Fruit fly (Drosophila melanogaster): ENCODE measurements around the gene CG31688.

CG31688 gene

DNA sequence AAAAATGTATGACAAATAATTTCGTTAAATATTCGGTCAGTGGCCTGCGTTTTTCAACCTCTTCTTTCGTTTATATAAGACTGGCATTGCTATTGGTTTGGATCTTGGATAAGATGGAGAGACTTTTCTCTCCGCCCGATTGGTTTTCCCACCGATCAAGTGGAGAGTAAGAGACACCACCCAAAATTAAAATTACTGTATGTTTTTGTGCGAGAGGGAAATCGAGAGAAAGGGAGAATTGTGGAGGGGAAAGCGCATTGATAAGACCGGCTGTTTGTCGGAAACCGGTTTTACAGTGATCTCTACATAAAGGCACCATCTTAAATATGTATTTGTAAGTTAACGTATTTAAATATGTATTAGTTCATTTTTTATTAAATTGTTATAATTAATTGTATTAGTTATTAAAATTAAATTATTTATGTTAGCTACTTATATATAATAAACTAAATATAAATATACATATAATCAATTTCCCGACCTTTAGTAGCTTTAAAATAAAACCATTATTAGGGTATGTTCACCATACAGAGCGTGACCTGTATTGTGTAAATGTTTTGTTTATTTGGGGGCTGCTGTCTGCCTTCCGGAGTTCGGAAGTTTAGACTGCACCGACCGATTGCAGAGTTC, 68.5 kb downstream of the CG31688 start, which contains the start of gene CG34007 (continued):
- peak; percentile 67 for TF ChIP-seq CG7745 (tag; optimal IDR thresholded peaks at IDR 0.05)
- no peak for TF ChIP-seq CG13287 (GFP tag; IDR thresholded peaks at IDR 0.05; ENCODE audit: partially characterized antibody)
- peak; percentile 94 for TF ChIP-seq CG17361 (GFP tag; IDR thresholded peaks at IDR 0.05)
- TF ChIP-seq Hmx (GFP tag; optimal IDR thresholded peaks at IDR 0.05) = no peak
- TF ChIP-seq Adf1 (GFP tag; IDR thresholded peaks at IDR 0.05) = no peak
- 0 out of 2 replicates have a peak, but pooled peaks have one; percentile 10 for TF ChIP-seq CG9932 (GFP tag; IDR thresholded peaks at IDR 0.05)
- TF ChIP-seq CG1602 (GFP tag; optimal IDR thresholded peaks at IDR 0.05) = peak; percentile 72
- 0 out of 2 replicates have a peak, but pooled peaks have one; percentile 39 for TF ChIP-seq H2.0 (GFP tag; IDR thresholded peaks at IDR 0.05)
- peak; percentile 90 for TF ChIP-seq Blimp-1 (GFP tag; optimal IDR thresholded peaks at IDR 0.05)
- TF ChIP-seq grau (tag; optimal IDR thresholded peaks at IDR 0.05) = peak; percentile 100
- peak; percentile 97 for TF ChIP-seq gem (tag; optimal IDR thresholded peaks at IDR 0.05)
- TF ChIP-seq lov (optimal IDR thresholded peaks at IDR 0.05) = no peak
- TF ChIP-seq lov (GFP tag; IDR thresholded peaks at IDR 0.05) = 0 out of 3 replicates have a peak, but pooled peaks have one; percentile 49
- TF ChIP-seq zfh1 (GFP tag; IDR thresholded peaks at IDR 0.05) = peak; percentile 78
- no peak for TF ChIP-seq en (GFP tag; optimal IDR thresholded peaks at IDR 0.05)
- peak in 1 of 2 experiments; percentile 87 for TF ChIP-seq Hr51 (GFP tag; optimal IDR thresholded peaks at IDR 0.05)
- TF ChIP-seq ssp (GFP tag; IDR thresholded peaks at IDR 0.05) = peak; percentile 75
- peak in 1 of 2 experiments; percentile 26 for TF ChIP-seq insv (GFP tag; optimal IDR thresholded peaks at IDR 0.05)
- TF ChIP-seq CG15601 (tag; optimal IDR thresholded peaks at IDR 0.05) = peak; percentile 94
- TF ChIP-seq unpg (GFP tag; optimal IDR thresholded peaks at IDR 0.05) = peak; percentile 90
- no peak for TF ChIP-seq CG2120 (GFP tag; optimal IDR thresholded peaks at IDR 0.05)
- peak; percentile 75 for TF ChIP-seq CG12299 (tag; optimal IDR thresholded peaks at IDR 0.05)
- 0 out of 3 replicates have a peak, but pooled peaks have one; percentile 19 for TF ChIP-seq CG11560 (tag; IDR thresholded peaks at IDR 0.05)
- TF ChIP-seq croc (GFP tag; conservative IDR thresholded peaks at IDR 0.05) = peak; percentile 81
- peak; percentile 83 for TF ChIP-seq Hr3 (GFP tag; optimal IDR thresholded peaks at IDR 0.05)
- no peak for TF ChIP-seq CG16779 (GFP tag; IDR thresholded peaks at IDR 0.05)
- peak; percentile 59 for TF ChIP-seq CG4404 (GFP tag; IDR thresholded peaks at IDR 0.05)
- TF ChIP-seq Dref (GFP tag; IDR thresholded peaks at IDR 0.05) = no peak
- TF ChIP-seq CG10959 (GFP tag; IDR thresholded peaks at IDR 0.05) = peak; percentile 60
- TF ChIP-seq CG1233 (GFP tag; optimal IDR thresholded peaks at IDR 0.05) = peak; percentile 48
- peak; percentile 94 for TF ChIP-seq CG10979 (tag; optimal IDR thresholded peaks at IDR 0.05)
- peak; percentile 70 for TF ChIP-seq Vsx1 (GFP tag; optimal IDR thresholded peaks at IDR 0.05)
- TF ChIP-seq CG1024 (GFP tag; IDR thresholded peaks at IDR 0.05) = no peak
- peak in 1 of 3 experiments; percentile 98 for TF ChIP-seq lola (GFP tag; optimal IDR thresholded peaks at IDR 0.05)
- peak; percentile 32; the same call in 1 of the 2 replicates for TF ChIP-seq klu (GFP tag; IDR thresholded peaks at IDR 0.05)
- peak; percentile 72 for TF ChIP-seq Xbp1 (GFP tag; optimal IDR thresholded peaks at IDR 0.05)
